Worm (Caenorhabditis elegans): Measurements from ENCODE around the gene Y43F8B.3.

Y43F8B.3 gene

DNA sequence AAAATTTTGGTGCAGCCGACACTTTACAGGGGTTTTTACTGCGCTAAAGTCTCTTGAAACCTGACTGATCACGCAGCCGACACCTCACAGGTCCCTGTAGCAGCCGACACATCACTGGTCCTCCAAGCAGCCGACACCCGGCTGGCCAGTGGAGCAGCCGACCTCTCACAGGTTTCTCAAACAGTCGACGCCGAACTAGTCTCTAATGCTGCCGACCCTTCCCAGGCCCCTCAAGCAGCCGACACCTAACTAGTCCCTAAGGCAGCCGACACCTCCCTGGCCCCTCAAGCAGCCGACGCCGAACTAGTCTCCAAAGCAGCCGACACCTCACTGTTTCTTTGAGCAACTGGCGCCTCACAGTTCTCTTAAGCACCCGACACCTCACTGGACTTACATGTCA is 52.4 kb downstream of the Y43F8B.3 start:
- TF ChIP-seq mdl-1 (tag; optimal IDR thresholded peaks at IDR 0.05) (no peak), F13H6.1 (tag; optimal IDR thresholded peaks at IDR 0.05) (no peak), unc-62 (GFP tag; optimal IDR thresholded peaks at IDR 0.05) (no peak), mbf-1 (tag; optimal IDR thresholded peaks at IDR 0.05) (no peak), R02D3.7 (tag; optimal IDR thresholded peaks at IDR 0.05) (no peak), nhr-23 (tag; optimal IDR thresholded peaks at IDR 0.05) (no peak), nhr-25 (tag; optimal IDR thresholded peaks at IDR 0.05) (no peak), nhr-237 (tag; optimal IDR thresholded peaks at IDR 0.05) (no peak), nhr-6 (tag; optimal IDR thresholded peaks at IDR 0.05) (no peak), elt-1 (tag; optimal IDR thresholded peaks at IDR 0.05) (no peak), nhr-77 (tag; optimal IDR thresholded peaks at IDR 0.05) (no peak), crh-2 (tag; optimal IDR thresholded peaks at IDR 0.05) (no peak), elt-3 (tag; optimal IDR thresholded peaks at IDR 0.05) (no peak)

DNA sequence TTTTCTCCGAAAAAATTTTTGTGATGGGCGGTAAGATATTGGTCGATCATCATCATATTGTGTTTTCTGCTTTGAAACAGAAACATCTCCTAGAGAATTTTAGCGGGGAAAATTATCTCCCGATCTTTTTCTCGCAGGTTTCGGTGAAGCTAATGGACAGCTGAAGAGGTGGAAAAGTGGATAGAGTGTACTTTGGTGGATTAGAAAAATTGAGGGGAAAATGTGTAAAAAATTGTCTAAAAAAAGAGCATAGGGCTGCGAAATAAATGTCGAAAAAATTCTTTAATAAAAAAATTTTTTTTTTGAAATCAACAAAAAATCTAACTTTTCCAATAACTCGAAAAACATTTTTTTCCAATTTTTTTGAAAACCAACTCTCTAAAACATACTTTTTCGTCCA is 53.0 kb downstream of the Y43F8B.3 start, which contains the start of gene oac-1:
TSS of gene oac-1 (minus strand) at position 101 of the 400 bp plus-strand sequence.
- no peak for TF ChIP-seq ceh-16 (tag; optimal IDR thresholded peaks at IDR 0.05)
- no peak for TF ChIP-seq nhr-10 (tag; optimal IDR thresholded peaks at IDR 0.05)
- TF ChIP-seq zag-1 (tag; optimal IDR thresholded peaks at IDR 0.05), result no peak
- TF ChIP-seq C34F6.9 (tag; optimal IDR thresholded peaks at IDR 0.05), result no peak
- TF ChIP-seq sma-3 (GFP tag; optimal IDR thresholded peaks at IDR 0.05), result no peak
- no peak for TF ChIP-seq nhr-6 (tag; optimal IDR thresholded peaks at IDR 0.05)
- TF ChIP-seq sem-4 (tag; optimal IDR thresholded peaks at IDR 0.05), result no peak
- TF ChIP-seq unc-39 (tag; optimal IDR thresholded peaks at IDR 0.05), result no peak
- TF ChIP-seq sma-9 (GFP tag; optimal IDR thresholded peaks at IDR 0.05), result no peak
- no peak for TF ChIP-seq sma-9 (tag; optimal IDR thresholded peaks at IDR 0.05)
- TF ChIP-seq skn-1 (tag; optimal IDR thresholded peaks at IDR 0.05), result no peak
- TF ChIP-seq aly-2 (tag; optimal IDR thresholded peaks at IDR 0.05), result no peak
- no peak for TF ChIP-seq F13H6.1 (tag; optimal IDR thresholded peaks at IDR 0.05)
- TF ChIP-seq nhr-23 (tag; optimal IDR thresholded peaks at IDR 0.05), result no peak
- TF ChIP-seq nhr-129 (tag; optimal IDR thresholded peaks at IDR 0.05), result no peak
- TF ChIP-seq snpc-4 (tag; optimal IDR thresholded peaks at IDR 0.05), result no peak
- no peak for TF ChIP-seq ztf-11 (tag; optimal IDR thresholded peaks at IDR 0.05)
- no peak for TF ChIP-seq mbf-1 (tag; optimal IDR thresholded peaks at IDR 0.05)
- no peak for TF ChIP-seq R02D3.7 (tag; optimal IDR thresholded peaks at IDR 0.05)
- TF ChIP-seq lin-13 (GFP tag; optimal IDR thresholded peaks at IDR 0.05), result no peak
- no peak for TF ChIP-seq crh-2 (tag; optimal IDR thresholded peaks at IDR 0.05)

DNA sequence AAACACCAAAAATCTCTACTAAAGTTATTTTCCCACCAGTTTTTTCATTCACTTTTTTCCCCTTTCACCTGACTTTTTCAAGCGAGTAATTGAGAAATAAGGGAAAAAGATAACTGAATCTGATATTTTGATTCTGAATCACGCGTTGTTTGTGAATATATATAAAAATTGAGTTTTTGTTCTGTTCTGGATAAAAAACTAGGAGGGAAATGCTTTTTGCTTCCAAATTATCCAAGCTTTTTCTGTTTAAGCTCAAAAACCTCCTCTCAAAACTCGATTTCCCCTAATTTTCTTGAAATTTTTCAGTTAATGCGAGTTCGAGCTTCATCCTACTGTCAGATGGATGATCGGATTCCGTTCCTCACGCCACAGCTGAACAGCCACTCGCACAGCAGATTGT is 62.2 kb downstream of the Y43F8B.3 start, which contains the start of gene kcnl-1:
TSS of gene kcnl-1 (plus strand) at position 301 of the 400 bp plus-strand sequence.
- TF ChIP-seq unc-39 (tag; optimal IDR thresholded peaks at IDR 0.05) (no peak), peb-1 (tag; optimal IDR thresholded peaks at IDR 0.05) (no peak), nhr-129 (tag; optimal IDR thresholded peaks at IDR 0.05) (no peak), sem-4 (tag; optimal IDR thresholded peaks at IDR 0.05) (no peak)
